Fruit fly (Drosophila melanogaster) whole organism, pupa: ENCODE results near the gene CG9130.

ENCODE experiments used
- CG10348 ChIP-seq: fragments of 200-800 bp; sonication (Bioruptor generic); IDR thresholded peaks from 2 replicates; pipeline ENCODE4 v1.3.6; 2022; ENCODE audit warnings: missing biosample characterization, missing genetic modification characterization
- CG12605 ChIP-seq: fragments of 200-800 bp; sonication (Bioruptor generic); IDR thresholded peaks from 2 replicates; pipeline ENCODE4 v1.3.6; 2022; ENCODE audit warnings: missing biosample characterization, missing genetic modification characterization
- CG13204 ChIP-seq: fragments of 200-800 bp; sonication (Bioruptor generic); optimal IDR thresholded peaks from 2 replicates; lab custom pipeline; 2018; ENCODE audit warnings: missing biosample characterization, mild to moderate bottlenecking, missing genetic modification characterization, moderate library complexity
- CG14655 ChIP-seq: fragments of 200-800 bp; sonication (Bioruptor generic); optimal IDR thresholded peaks from 3 replicates; lab custom pipeline; 2017; ENCODE audit warnings: mild to moderate bottlenecking, missing biosample characterization, missing genetic modification reagents, missing genetic modification characterization
- CG15710 ChIP-seq: fragments of 200-800 bp; sonication (Bioruptor generic); optimal IDR thresholded peaks from 2 replicates; lab custom pipeline; 2018; ENCODE audit warnings: missing biosample characterization, mild to moderate bottlenecking, missing genetic modification characterization, moderate library complexity
- CG17806 ChIP-seq: fragments of 200-800 bp; sonication (Bioruptor generic); optimal IDR thresholded peaks from 2 replicates; lab custom pipeline; 2018; ENCODE audit warnings: missing biosample characterization, mild to moderate bottlenecking, missing genetic modification characterization, moderate library complexity
- CG32121 ChIP-seq: fragments of 200-800 bp; sonication (Bioruptor generic); IDR thresholded peaks from 2 replicates; pipeline ENCODE4 v1.3.6; 2022; ENCODE audit warnings: missing biosample characterization, missing genetic modification characterization
- CG34367 ChIP-seq: fragments of 200-800 bp; sonication (Bioruptor generic); optimal IDR thresholded peaks from 2 replicates; lab custom pipeline; 2018; ENCODE audit warnings: missing biosample characterization, mild to moderate bottlenecking, missing genetic modification characterization
- CG4496 ChIP-seq: fragments of 200-800 bp; sonication (Bioruptor generic); IDR thresholded peaks from 3 replicates; pipeline ENCODE4 v1.3.6; 2022; ENCODE audit warnings: missing biosample characterization, missing genetic modification characterization
- CG8159 ChIP-seq: fragments of 200-800 bp; sonication (Bioruptor generic); optimal IDR thresholded peaks from 3 replicates; lab custom pipeline; 2018; ENCODE audit warnings: missing biosample characterization, mild to moderate bottlenecking, missing genetic modification characterization, moderate library complexity
- CG8301 ChIP-seq: fragments of 200-800 bp; sonication (Bioruptor generic); optimal IDR thresholded peaks from 2 replicates; lab custom pipeline; 2018; ENCODE audit warnings: missing biosample characterization, mild to moderate bottlenecking, missing genetic modification characterization
- CG9948 ChIP-seq: fragments of 200-800 bp; sonication (Bioruptor generic); optimal IDR thresholded peaks from 2 replicates; lab custom pipeline; 2018; ENCODE audit warnings: missing biosample characterization, mild to moderate bottlenecking, missing genetic modification characterization, moderate library complexity
- D1 ChIP-seq: fragments of 200-800 bp; sonication (Bioruptor generic); optimal IDR thresholded peaks from 2 replicates; lab custom pipeline; 2018; ENCODE audit warnings: missing biosample characterization, mild to moderate bottlenecking, missing genetic modification characterization, moderate library complexity
- EcR ChIP-seq: fragments of 200-800 bp; sonication (Bioruptor generic); optimal IDR thresholded peaks from 3 replicates; lab custom pipeline; 2019; ENCODE audit warnings: missing biosample characterization, missing genetic modification characterization, mild to moderate bottlenecking, moderate library complexity, missing genetic modification reagents
- Ets98B ChIP-seq: fragments of 200-800 bp; sonication (Bioruptor generic); IDR thresholded peaks from 2 replicates; pipeline ENCODE4 v1.3.6; 2022; ENCODE audit warnings: missing biosample characterization, missing genetic modification characterization
- Pif1A ChIP-seq: fragments of 200-800 bp; sonication (Bioruptor generic); optimal IDR thresholded peaks from 3 replicates; lab custom pipeline; 2016; ENCODE audit warnings: missing biosample characterization, missing genetic modification characterization
- Pif1B ChIP-seq: fragments of 200-800 bp; sonication (Bioruptor generic); optimal IDR thresholded peaks from 3 replicates; lab custom pipeline; 2016; ENCODE audit warnings: missing biosample characterization, missing genetic modification characterization
- Snoo ChIP-seq: fragments of 200-800 bp; sonication (Bioruptor generic); optimal IDR thresholded peaks from 3 replicates; lab custom pipeline; 2017; ENCODE audit warnings: missing biosample characterization, mild to moderate bottlenecking, missing genetic modification characterization, inconsistent platforms
- fd96Ca ChIP-seq: fragments of 200-800 bp; sonication (Bioruptor generic); IDR thresholded peaks from 3 replicates; pipeline ENCODE4 v1.3.6; 2022; ENCODE audit warnings: missing biosample characterization, missing genetic modification characterization
- gl ChIP-seq: fragments of 200-800 bp; sonication (Bioruptor generic); optimal IDR thresholded peaks from 2 replicates; lab custom pipeline; 2018; ENCODE audit warnings: missing biosample characterization, mild to moderate bottlenecking, missing genetic modification characterization
- rn ChIP-seq: fragments of 200-800 bp; sonication (Bioruptor generic); IDR thresholded peaks from 2 replicates; pipeline ENCODE4 v1.3.6; 2022; ENCODE audit warnings: missing biosample characterization, missing genetic modification characterization

CG9130 gene

DNA sequence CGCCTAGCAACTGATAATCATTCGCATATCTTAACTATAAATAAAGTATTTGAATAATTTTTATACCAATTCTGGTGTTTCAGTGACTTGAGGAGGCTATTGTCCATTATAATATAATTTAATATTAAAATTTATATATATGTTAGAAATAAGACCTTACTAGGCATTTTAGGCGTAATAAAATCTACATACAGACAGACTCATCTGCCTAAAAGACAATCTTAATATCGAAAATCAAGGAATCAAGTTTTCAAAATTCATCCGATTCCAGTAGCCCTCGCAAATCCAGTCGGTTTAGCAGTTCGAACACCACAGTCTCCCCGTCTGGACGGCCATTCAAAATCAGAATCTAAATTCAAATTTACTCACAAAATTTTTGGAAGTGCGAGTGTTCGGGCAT lies at the start of gene CG9130, which contains the start of gene CG9133:
TSS of gene CG9130 (plus strand) at position 301 of the 400 bp plus-strand sequence.
TSS of gene CG9133 (plus strand) at position 301 of the 400 bp plus-strand sequence.
- TF ChIP-seq CG15710 (tag; lab: Kevin White, UChicago) (no peak), Snoo (tag; lab: Kevin White, UChicago) (no peak), CG13204 (GFP tag; lab: Kevin White, UChicago) (no peak), D1 (tag; lab: Kevin White, UChicago) (no peak), CG10348 (GFP tag; lab: Robert Waterston, UW) (no peak), gl (no peak), CG12605 (GFP tag; lab: Robert Waterston, UW) (no peak), Ets98B (GFP tag; lab: Robert Waterston, UW) (no peak), CG32121 (GFP tag; lab: Robert Waterston, UW) (no peak), fd96Ca (GFP tag; lab: Robert Waterston, UW) (no peak), Pif1A (GFP tag; lab: Kevin White, UChicago) (no peak), CG4496 (GFP tag; lab: Robert Waterston, UW) (no peak), CG8301 (no peak), CG14655 (no peak), CG17806 (tag; lab: Kevin White, UChicago) (no peak), Pif1B (GFP tag; lab: Kevin White, UChicago) (no peak)

- TF ChIP-seq Pif1A (GFP tag; lab: Kevin White, UChicago) (no peak), CG8301 (no peak), CG10348 (GFP tag; lab: Robert Waterston, UW) (no peak), rn (no peak), Ets98B (GFP tag; lab: Robert Waterston, UW) (no peak), CG15710 (tag; lab: Kevin White, UChicago) (no peak), Snoo (tag; lab: Kevin White, UChicago) (no peak), fd96Ca (GFP tag; lab: Robert Waterston, UW) (no peak), Pif1B (GFP tag; lab: Kevin White, UChicago) (no peak), CG9948 (tag; lab: Kevin White, UChicago) (no peak), CG12605 (GFP tag; lab: Robert Waterston, UW) (no peak), CG34367 (tag; lab: Kevin White, UChicago) (no peak), EcR (no peak), CG13204 (GFP tag; lab: Kevin White, UChicago) (no peak), gl (no peak), CG8159 (tag; lab: Kevin White, UChicago) (no peak), CG32121 (GFP tag; lab: Robert Waterston, UW) (no peak), CG14655 (no peak), CG4496 (GFP tag; lab: Robert Waterston, UW) (no peak), CG17806 (tag; lab: Kevin White, UChicago) (no peak)
Observed at dm6 chr3L:1202588-1203195, 49.1 kb upstream of the CG9130 start, which contains the start of gene meep. TSS of gene meep (minus strand) at chr3L:1203036.

dm6 chr3L:1203855-1204431 lies 47.9 kb upstream of the CG9130 start:
- no peak for TF ChIP-seq Ets98B (GFP tag; lab: Robert Waterston, UW)
- TF ChIP-seq CG4496 (GFP tag; lab: Robert Waterston, UW): peak; percentile 52; the same call in 2 of the 3 replicates

DNA sequence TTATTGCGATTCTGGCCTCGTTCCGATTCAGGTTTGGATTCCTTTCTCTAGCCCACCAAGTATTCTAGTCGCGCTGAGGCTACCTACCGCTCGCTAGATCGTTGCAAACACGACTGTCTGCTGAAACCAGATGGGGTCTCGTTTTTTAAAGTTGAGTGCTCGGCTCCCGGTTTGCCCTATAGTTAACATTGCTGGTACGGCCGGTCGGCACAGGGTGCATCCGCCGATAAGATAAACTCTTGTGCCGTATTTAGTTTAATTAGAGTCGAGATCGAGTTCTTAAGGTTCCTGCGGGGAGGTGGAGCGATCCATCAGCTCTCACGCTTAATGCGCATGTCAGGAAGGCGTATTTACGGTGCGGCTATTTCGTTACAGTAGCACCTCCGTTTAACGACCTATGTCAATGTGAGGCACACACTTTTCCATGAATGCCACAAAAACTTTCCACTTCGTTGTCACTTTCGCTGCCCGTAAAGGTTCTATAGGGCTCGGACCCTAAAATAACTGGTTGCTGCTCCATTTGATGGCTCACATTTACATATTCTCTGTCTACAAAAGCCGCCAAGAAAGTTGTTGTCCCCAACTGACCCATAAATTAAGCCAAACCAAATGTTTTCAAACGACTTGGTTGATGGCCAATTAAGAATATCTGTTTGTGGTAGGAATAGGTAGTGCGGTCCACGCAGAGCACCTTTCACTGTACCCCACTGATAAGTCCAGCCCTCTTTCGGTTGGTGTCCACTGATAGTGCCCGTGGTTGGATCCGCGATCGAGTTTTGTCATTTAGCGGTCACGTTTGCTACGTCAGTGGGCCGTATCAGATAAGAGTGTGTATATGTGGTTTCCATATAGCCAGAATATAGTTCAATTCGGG lies 46.9 kb upstream of the CG9130 start, which contains the start of gene CG9119:
TSS of gene CG9119 (minus strand) at position 122 of the 874 bp plus-strand sequence.
- TF ChIP-seq CG10348 (GFP tag; lab: Robert Waterston, UW): no peak
- TF ChIP-seq CG9948 (tag; lab: Kevin White, UChicago): peak; percentile 30
- peak; percentile 6 for TF ChIP-seq Pif1A (GFP tag; lab: Kevin White, UChicago)
- no peak for TF ChIP-seq CG12605 (GFP tag; lab: Robert Waterston, UW)
- TF ChIP-seq CG8301: peak; percentile 30
- no peak for TF ChIP-seq D1 (tag; lab: Kevin White, UChicago)
- peak; percentile 82 for TF ChIP-seq EcR
- peak; percentile 21 for TF ChIP-seq CG13204 (GFP tag; lab: Kevin White, UChicago)
- no peak for TF ChIP-seq Ets98B (GFP tag; lab: Robert Waterston, UW)
- TF ChIP-seq CG34367 (tag; lab: Kevin White, UChicago): no peak
- peak; percentile 55 for TF ChIP-seq CG8159 (tag; lab: Kevin White, UChicago)
- TF ChIP-seq gl: no peak
- TF ChIP-seq CG17806 (tag; lab: Kevin White, UChicago): peak; percentile 8
- TF ChIP-seq Snoo (tag; lab: Kevin White, UChicago): no peak
- no peak for TF ChIP-seq CG4496 (GFP tag; lab: Robert Waterston, UW)
- TF ChIP-seq CG32121 (GFP tag; lab: Robert Waterston, UW): no peak
- no peak for TF ChIP-seq rn
- peak; percentile 38; the same call in 1 of the 3 replicates for TF ChIP-seq fd96Ca (GFP tag; lab: Robert Waterston, UW)
- TF ChIP-seq CG14655: peak; percentile 51
- TF ChIP-seq CG15710 (tag; lab: Kevin White, UChicago): peak; percentile 54
- no peak for TF ChIP-seq Pif1B (GFP tag; lab: Kevin White, UChicago)
